Worm (Caenorhabditis elegans) whole organism, midembryonic: Measurements from ENCODE around the gene C43H6.6.

ENCODE experiments used
- T22C8.4 ChIP-seq: fragments of 200-800 bp; sonication (Bioruptor generic); IDR thresholded peaks from 2 replicates; pipeline ENCODE4 v1.3.6; 2022; ENCODE audit warnings: missing genetic modification characterization, missing compliant biosample characterization
- cog-1 ChIP-seq: sonication (generic microtip); optimal IDR thresholded peaks from 2 replicates; lab custom pipeline; 2016; ENCODE audit warnings: missing genetic modification characterization, missing compliant biosample characterization
- flt-1 ChIP-seq: fragments of 200-800 bp; sonication (Bioruptor generic); IDR thresholded peaks from 2 replicates; pipeline ENCODE4 v1.3.6; 2022; ENCODE audit warnings: missing genetic modification characterization, missing compliant biosample characterization
- med-1 ChIP-seq: sonication (generic microtip); optimal IDR thresholded peaks from 2 replicates; lab custom pipeline; 2017; ENCODE audit warnings: missing genetic modification characterization, mild to moderate bottlenecking, missing compliant biosample characterization, antibody characterized with exemption, missing genetic modification reagents; ENCODE audit not compliant: insufficient read depth
- ref-1 ChIP-seq: fragments of 200-800 bp; sonication (Bioruptor generic); conservative IDR thresholded peaks from 2 replicates; pipeline ENCODE4 v1.3.6; 2022; ENCODE audit warnings: missing genetic modification reagents, missing genetic modification characterization, missing compliant biosample characterization
- ztf-23 ChIP-seq: fragments of 200-800 bp; sonication (Bioruptor generic); IDR thresholded peaks from 2 replicates; pipeline ENCODE4 v1.3.6; 2022; ENCODE audit warnings: missing genetic modification reagents, missing genetic modification characterization, missing compliant biosample characterization

- TF ChIP-seq ref-1 (no peak), cog-1 (no peak), T22C8.4 (no peak), flt-1 (GFP tag; lab: Robert Waterston, UW) (no peak), ztf-23 (GFP tag; lab: Robert Waterston, UW) (no peak), med-1 (no peak)
Measured at ce11 chrX:2407167-2407566, 12.1 kb downstream of the C43H6.6 start, which contains the start of gene mtpn-1.
